Worm (Caenorhabditis elegans): ENCODE results near the gene col-81.

ce11 chrII:11010914-11011313 is 2.7 kb downstream of the col-81 start:
- TF ChIP-seq ref-1 (GFP tag; conservative IDR thresholded peaks at IDR 0.05) (no peak), ztf-23 (GFP tag; IDR thresholded peaks at IDR 0.05) (no peak), klf-2 (GFP tag; conservative IDR thresholded peaks at IDR 0.05) (no peak), flt-1 (GFP tag; IDR thresholded peaks at IDR 0.05) (no peak), med-1 (GFP tag; optimal IDR thresholded peaks at IDR 0.05; ENCODE audit: insufficient read depth) (no peak), cog-1 (tag; optimal IDR thresholded peaks at IDR 0.05) (no peak), ztf-29 (GFP tag; IDR thresholded peaks at IDR 0.05) (no peak), T22C8.4 (GFP tag; IDR thresholded peaks at IDR 0.05) (no peak)

All from whole organism, midembryonic.